Fruit fly (Drosophila melanogaster) whole organism, embryonic: ENCODE data around the gene CRIF.

Experiments used
- Antp ChIP-seq: fragments of 200-800 bp; sonication (Bioruptor generic); optimal IDR thresholded peaks from 3 replicates; lab custom pipeline; 2016; ENCODE audit warnings: missing biosample characterization, missing genetic modification characterization
- CG11723 ChIP-seq: fragments of 200-800 bp; sonication (Bioruptor generic); optimal IDR thresholded peaks from 2 replicates; lab custom pipeline; 2017; ENCODE audit warnings: missing biosample characterization, mild to moderate bottlenecking, missing genetic modification characterization
- CG12942 ChIP-seq: fragments of 200-800 bp; sonication (Bioruptor generic); optimal IDR thresholded peaks from 3 replicates; lab custom pipeline; 2016; ENCODE audit warnings: missing biosample characterization, missing genetic modification characterization
- CG13287 ChIP-seq: fragments of 200-800 bp; sonication (Bioruptor generic); IDR thresholded peaks from 2 replicates; pipeline ENCODE4 v1.3.6; 2022; ENCODE audit warnings: missing biosample characterization, missing genetic modification characterization; ENCODE audit not compliant: partially characterized antibody
- CG13624 ChIP-seq: fragments of 200-800 bp; sonication (Bioruptor generic); optimal IDR thresholded peaks from 2 replicates; lab custom pipeline; 2016; ENCODE audit warnings: missing biosample characterization, missing genetic modification characterization
- CG15269 ChIP-seq: fragments of 200-800 bp; sonication (Bioruptor generic); optimal IDR thresholded peaks from 2 replicates; lab custom pipeline; 2018; ENCODE audit warnings: missing biosample characterization, mild to moderate bottlenecking, missing genetic modification characterization, moderate library complexity
- CG15479 ChIP-seq: fragments of 200-800 bp; sonication (Bioruptor generic); optimal IDR thresholded peaks from 3 replicates; lab custom pipeline; 2019; ENCODE audit warnings: missing biosample characterization, mild to moderate bottlenecking, missing genetic modification characterization, moderate library complexity
- CG15514 ChIP-seq: fragments of 200-800 bp; sonication (Bioruptor generic); optimal IDR thresholded peaks from 3 replicates; lab custom pipeline; 2017; ENCODE audit warnings: missing biosample characterization, missing genetic modification characterization, mild to moderate bottlenecking, moderate library complexity, missing genetic modification reagents
- CG16863 ChIP-seq: fragments of 200-800 bp; sonication (Bioruptor generic); optimal IDR thresholded peaks from 3 replicates; lab custom pipeline; 2016; ENCODE audit warnings: missing biosample characterization, missing genetic modification characterization
- CG17568 ChIP-seq: fragments of 200-800 bp; sonication (Bioruptor generic); optimal IDR thresholded peaks from 2 replicates; lab custom pipeline; 2018; ENCODE audit warnings: missing biosample characterization, mild to moderate bottlenecking, missing genetic modification characterization, moderate library complexity
- CG2712 ChIP-seq: fragments of 200-800 bp; optimal IDR thresholded peaks from 3 replicates; lab custom pipeline; 2019; ENCODE audit warnings: missing biosample characterization, mild to moderate bottlenecking, missing genetic modification characterization, moderate library complexity
- CG33213 ChIP-seq: fragments of 200-800 bp; sonication (Bioruptor generic); optimal IDR thresholded peaks from 3 replicates; lab custom pipeline; 2016; ENCODE audit warnings: missing biosample characterization, missing genetic modification characterization
- CG34422 ChIP-seq: fragments of 200-800 bp; sonication (Bioruptor generic); IDR thresholded peaks from 3 replicates; pipeline ENCODE4 v1.3.6; 2022; ENCODE audit warnings: missing biosample characterization, missing genetic modification characterization
- CG3838 ChIP-seq: fragments of 200-800 bp; sonication (Bioruptor generic); optimal IDR thresholded peaks from 3 replicates; lab custom pipeline; 2016; ENCODE audit warnings: missing biosample characterization, missing genetic modification characterization
- CG5953 ChIP-seq: fragments of 200-800 bp; sonication (Bioruptor generic); IDR thresholded peaks from 2 replicates; pipeline ENCODE4 v1.3.6; 2022; ENCODE audit warnings: missing biosample characterization, missing genetic modification characterization
- CG7928 ChIP-seq: fragments of 200-800 bp; sonication (Bioruptor generic); optimal IDR thresholded peaks from 2 replicates; lab custom pipeline; 2017; ENCODE audit warnings: missing biosample characterization, mild to moderate bottlenecking, missing genetic modification characterization
- CG7987 ChIP-seq: fragments of 200-800 bp; sonication (Bioruptor generic); optimal IDR thresholded peaks from 2 replicates; lab custom pipeline; 2018; ENCODE audit warnings: missing biosample characterization, mild to moderate bottlenecking, missing genetic modification characterization, moderate library complexity
- CG8290 ChIP-seq, 3 experiments: fragments of 200-800 bp; sonication (Bioruptor generic); optimal IDR thresholded peaks; 2 replicates each; lab custom pipeline; 2016 to 2019; ENCODE audit warnings: missing biosample characterization in 3 of 3, missing genetic modification characterization in 3 of 3, mild to moderate bottlenecking in 2 of 3, moderate library complexity in 1 of 3
- CG8944 ChIP-seq: fragments of 200-800 bp; sonication (Bioruptor generic); optimal IDR thresholded peaks from 3 replicates; lab custom pipeline; 2016; ENCODE audit warnings: missing biosample characterization, missing genetic modification characterization
- CHES-1-like ChIP-seq: fragments of 200-800 bp; sonication (Bioruptor generic); optimal IDR thresholded peaks from 2 replicates; lab custom pipeline; 2016; ENCODE audit warnings: missing biosample characterization, missing genetic modification characterization
- E2f2 ChIP-seq: fragments of 200-800 bp; sonication (Bioruptor generic); IDR thresholded peaks from 2 replicates; pipeline ENCODE4 v1.3.6; 2022; ENCODE audit warnings: missing biosample characterization, missing genetic modification characterization
- Ets97D ChIP-seq: fragments of 200-800 bp; sonication (Bioruptor generic); optimal IDR thresholded peaks from 3 replicates; lab custom pipeline; 2016; ENCODE audit warnings: missing biosample characterization, missing genetic modification characterization
- GATAe ChIP-seq: fragments of 200-800 bp; sonication (Bioruptor generic); conservative IDR thresholded peaks from 2 replicates; pipeline ENCODE4 v1.3.6; 2022; ENCODE audit warnings: missing biosample characterization, missing genetic modification characterization
- HLH54F ChIP-seq: fragments of 200-800 bp; sonication (Bioruptor generic); optimal IDR thresholded peaks from 3 replicates; lab custom pipeline; 2016; ENCODE audit warnings: missing biosample characterization, missing genetic modification characterization
- HmgD ChIP-seq: fragments of 200-800 bp; sonication (Bioruptor generic); optimal IDR thresholded peaks from 3 replicates; lab custom pipeline; 2016; ENCODE audit warnings: missing biosample characterization, missing genetic modification characterization
- MESR4 ChIP-seq: fragments of 200-800 bp; sonication (Bioruptor generic); optimal IDR thresholded peaks from 2 replicates; lab custom pipeline; 2018; ENCODE audit warnings: missing biosample characterization, mild to moderate bottlenecking, missing genetic modification characterization, moderate library complexity
- MTF-1 ChIP-seq: fragments of 200-800 bp; sonication (Bioruptor generic); optimal IDR thresholded peaks from 2 replicates; lab custom pipeline; 2018; ENCODE audit warnings: missing biosample characterization, mild to moderate bottlenecking, missing genetic modification characterization, borderline replicate concordance
- PHDP ChIP-seq: fragments of 200-800 bp; sonication (Bioruptor generic); optimal IDR thresholded peaks from 3 replicates; lab custom pipeline; 2018; ENCODE audit warnings: missing biosample characterization, mild to moderate bottlenecking, missing genetic modification characterization, moderate library complexity
- ac ChIP-seq: fragments of 200-800 bp; sonication (Bioruptor generic); optimal IDR thresholded peaks from 3 replicates; lab custom pipeline; 2017; ENCODE audit warnings: missing biosample characterization, mild to moderate bottlenecking, missing genetic modification characterization
- cg ChIP-seq: fragments of 200-800 bp; sonication (Bioruptor generic); optimal IDR thresholded peaks from 3 replicates; lab custom pipeline; 2019; ENCODE audit warnings: missing biosample characterization, mild to moderate bottlenecking, missing genetic modification characterization, moderate library complexity
- chif ChIP-seq, 2 experiments: fragments of 200-800 bp; sonication (Bioruptor generic); optimal IDR thresholded peaks; 3 replicates each; lab custom pipeline; 2016; ENCODE audit warnings: missing biosample characterization in 2 of 2, missing genetic modification characterization in 2 of 2
- crp ChIP-seq, 2 experiments: fragments of 200-800 bp; sonication (Bioruptor generic); optimal IDR thresholded peaks; 2 replicates in 1 of 2; 3 replicates in 1 of 2; lab custom pipeline; 2017; ENCODE audit warnings: missing biosample characterization in 2 of 2, missing genetic modification characterization in 2 of 2, mild to moderate bottlenecking in 1 of 2, moderate library complexity in 1 of 2
- esg ChIP-seq: fragments of 200-800 bp; sonication (Bioruptor generic); conservative IDR thresholded peaks from 2 replicates; pipeline ENCODE4 v1.3.6; 2022; ENCODE audit warnings: missing biosample characterization, missing genetic modification characterization
- gsb ChIP-seq: fragments of 200-800 bp; sonication (Bioruptor generic); IDR thresholded peaks from 2 replicates; pipeline ENCODE4 v1.3.6; 2022; ENCODE audit warnings: missing biosample characterization, missing genetic modification characterization
- h ChIP-seq: fragments of >200 bp; optimal IDR thresholded peaks from 2 replicates; lab custom pipeline; 2017
- hbn ChIP-seq: fragments of 200-800 bp; sonication (Bioruptor generic); IDR thresholded peaks from 2 replicates; pipeline ENCODE4 v1.3.6; 2022; ENCODE audit warnings: missing biosample characterization, missing genetic modification characterization; ENCODE audit not compliant: partially characterized antibody
- lilli ChIP-seq: fragments of 200-800 bp; sonication (Bioruptor generic); optimal IDR thresholded peaks from 3 replicates; lab custom pipeline; 2016; ENCODE audit warnings: missing biosample characterization, missing genetic modification characterization
- luna ChIP-seq: fragments of 200-800 bp; sonication (Bioruptor generic); optimal IDR thresholded peaks from 2 replicates; lab custom pipeline; 2016; ENCODE audit warnings: missing biosample characterization, missing genetic modification characterization
- mld ChIP-seq: fragments of 200-800 bp; sonication (Bioruptor generic); IDR thresholded peaks from 3 replicates; pipeline ENCODE4 v1.3.6; 2022; ENCODE audit warnings: missing biosample characterization, missing genetic modification characterization; ENCODE audit not compliant: partially characterized antibody
- pum ChIP-seq: fragments of 200-800 bp; sonication (Bioruptor generic); optimal IDR thresholded peaks from 2 replicates; lab custom pipeline; 2016; ENCODE audit warnings: missing biosample characterization, missing genetic modification characterization
- shn ChIP-seq: fragments of 200-800 bp; sonication (Bioruptor generic); optimal IDR thresholded peaks from 3 replicates; lab custom pipeline; 2016; ENCODE audit warnings: missing biosample characterization, missing genetic modification characterization
- sr ChIP-seq: fragments of 200-800 bp; sonication (Bioruptor generic); IDR thresholded peaks from 3 replicates; pipeline ENCODE4 v1.3.6; 2022; ENCODE audit warnings: missing biosample characterization, missing genetic modification characterization
- sug ChIP-seq: fragments of 200-800 bp; optimal IDR thresholded peaks from 2 replicates; lab custom pipeline; 2019; ENCODE audit warnings: missing biosample characterization, mild to moderate bottlenecking, missing genetic modification characterization, moderate library complexity
- tio ChIP-seq: fragments of 200-800 bp; sonication (Bioruptor generic); optimal IDR thresholded peaks from 2 replicates; lab custom pipeline; 2017; ENCODE audit warnings: missing biosample characterization, missing genetic modification characterization, inconsistent platforms
- vnd ChIP-seq: fragments of 200-800 bp; sonication (Bioruptor generic); IDR thresholded peaks from 3 replicates; pipeline ENCODE4 v1.3.6; 2022; ENCODE audit warnings: missing biosample characterization, missing genetic modification characterization; ENCODE audit not compliant: partially characterized antibody
- zfh1 ChIP-seq: fragments of 200-800 bp; sonication (Bioruptor generic); IDR thresholded peaks from 3 replicates; pipeline ENCODE4 v1.3.6; 2022; ENCODE audit warnings: missing biosample characterization, missing genetic modification characterization
- zfh2 ChIP-seq: fragments of 200-800 bp; sonication (Bioruptor generic); optimal IDR thresholded peaks from 2 replicates; lab custom pipeline; 2016; ENCODE audit warnings: missing biosample characterization, missing genetic modification characterization

Gene CRIF

DNA sequence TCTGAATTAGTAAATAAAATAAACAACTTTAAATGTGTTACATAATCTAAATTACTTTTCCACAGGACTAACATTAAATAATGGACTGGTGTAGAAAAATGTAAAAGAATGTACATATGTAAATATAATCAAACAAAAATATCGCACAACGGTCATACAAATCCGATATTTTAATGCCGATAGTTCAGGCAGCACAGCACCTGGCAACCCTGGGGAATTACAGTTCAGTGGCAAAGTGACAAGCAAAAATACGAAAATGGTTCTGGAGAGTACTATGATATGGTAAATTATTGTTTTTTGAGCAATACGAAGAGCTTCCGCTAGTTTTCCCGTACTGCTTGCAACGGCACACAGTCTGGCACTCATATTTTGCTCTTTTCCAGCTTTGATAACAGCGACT, 31.8 kb downstream of the CRIF start, which contains the start of gene Rpn10 (continued):
- TF ChIP-seq E2f2 (GFP tag; lab: Robert Waterston, UW) = peak; percentile 58
- peak; percentile 46 for TF ChIP-seq HmgD
- peak; percentile 93 for TF ChIP-seq mld (GFP tag; lab: Robert Waterston, UW)
- TF ChIP-seq vnd = peak; percentile 97
- no peak for TF ChIP-seq CG3838
- TF ChIP-seq zfh2 (GFP tag; lab: Kevin White, UChicago) = peak; percentile 27
- TF ChIP-seq CG8944 = peak; percentile 5
- no peak for TF ChIP-seq CG12942 (GFP tag; lab: Kevin White, UChicago)
- peak; percentile 26 for TF ChIP-seq pum (GFP tag; lab: Kevin White, UChicago)
- TF ChIP-seq CG34422 (GFP tag; lab: Robert Waterston, UW) = peak; percentile 61; the same call in 1 of the 3 replicates
- TF ChIP-seq ac (GFP tag; lab: Kevin White, UChicago) = no peak
- TF ChIP-seq MESR4 (GFP tag; lab: Kevin White, UChicago) = peak; percentile 76
- peak; percentile 73 for TF ChIP-seq CG33213
- no peak for TF ChIP-seq gsb (GFP tag; lab: Robert Waterston, UW)
- TF ChIP-seq Ets97D (GFP tag; lab: Kevin White, UChicago) = peak; percentile 76
- TF ChIP-seq CG15514 (GFP tag; lab: Kevin White, UChicago) = peak; percentile 80
- TF ChIP-seq CG13287 (GFP tag; lab: Robert Waterston, UW) = peak; percentile 98
- peak; percentile 2 for TF ChIP-seq CG7987 (GFP tag; lab: Kevin White, UChicago)
- peak; percentile 53 for TF ChIP-seq CG2712
- TF ChIP-seq luna (GFP tag; lab: Kevin White, UChicago) = no peak
- TF ChIP-seq sr (GFP tag; lab: Robert Waterston, UW) = no peak
- TF ChIP-seq Antp (GFP tag; lab: Kevin White, UChicago) = peak; percentile 29
- TF ChIP-seq CG5953 = no peak
- TF ChIP-seq hbn (GFP tag; lab: Robert Waterston, UW) = peak; percentile 98
- peak; percentile 29 for TF ChIP-seq CG13624 (GFP tag; lab: Kevin White, UChicago)
- TF ChIP-seq CG7928 (GFP tag; lab: Kevin White, UChicago) = no peak
- TF ChIP-seq PHDP (tag; lab: Kevin White, UChicago) = peak; percentile 22
- TF ChIP-seq zfh1 (GFP tag; lab: Robert Waterston, UW) = no peak
- peak; percentile 50 for TF ChIP-seq CG8290 (GFP tag; optimal IDR thresholded peaks at IDR 0.05; lab: Kevin White, UChicago)
- TF ChIP-seq CG8290 (tag; optimal IDR thresholded peaks at IDR 0.05; lab: Kevin White, UChicago) = peak in 1 of 2 experiments; percentile 66
- no peak for TF ChIP-seq shn (GFP tag; lab: Kevin White, UChicago)

DNA sequence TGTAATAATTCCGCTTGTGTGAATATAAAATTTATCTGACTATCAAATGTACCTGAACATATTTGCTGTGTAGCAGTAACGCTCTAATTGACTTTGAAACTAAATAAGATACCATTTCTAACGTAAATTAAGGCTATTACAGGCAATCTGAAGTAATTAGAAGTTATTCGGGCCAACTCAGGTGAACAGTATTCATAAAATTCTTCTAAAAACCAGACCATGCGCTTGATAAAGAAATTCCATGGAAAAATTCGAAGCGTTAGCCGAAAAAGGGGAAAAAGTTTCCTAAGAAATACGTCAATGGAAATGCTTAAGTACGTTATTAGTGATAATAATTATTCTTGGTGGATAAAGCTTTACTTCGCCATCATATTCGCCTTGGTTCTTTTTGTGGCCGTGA, 34.3 kb downstream of the CRIF start, which contains the start of gene ppk5:
Gene ppk5 (plus strand): TSS at position 301 of the 400 bp plus-strand sequence.
- no peak for TF ChIP-seq CHES-1-like
- TF ChIP-seq GATAe (GFP tag; lab: Robert Waterston, UW) = no peak
- TF ChIP-seq CG16863 (GFP tag; lab: Kevin White, UChicago) = no peak
- TF ChIP-seq CG11723 (GFP tag; lab: Kevin White, UChicago) = no peak
- TF ChIP-seq h (lab: Kevin White, UChicago) = no peak
- no peak for TF ChIP-seq HLH54F (GFP tag; lab: Kevin White, UChicago)
- no peak for TF ChIP-seq CG15479
- TF ChIP-seq CG15269 (tag; lab: Kevin White, UChicago) = no peak
- TF ChIP-seq chif (GFP tag; optimal IDR thresholded peaks at IDR 0.05; lab: Kevin White, UChicago) = no peak
- TF ChIP-seq crp (GFP tag; optimal IDR thresholded peaks at IDR 0.05; lab: Kevin White, UChicago) = no peak
- TF ChIP-seq MTF-1 (GFP tag; lab: Kevin White, UChicago) = no peak
- no peak for TF ChIP-seq cg (GFP tag; lab: Kevin White, UChicago)
- no peak for TF ChIP-seq lilli (GFP tag; lab: Kevin White, UChicago)
- TF ChIP-seq tio (GFP tag; lab: Kevin White, UChicago) = no peak
- TF ChIP-seq sug (tag; lab: Kevin White, UChicago) = no peak
- TF ChIP-seq CG17568 (GFP tag; lab: Kevin White, UChicago) = no peak
- TF ChIP-seq esg = no peak
- TF ChIP-seq, all 482 proteins: peak for 0
